Worm (Caenorhabditis elegans): ENCODE data around the gene ndab-2.
A peak's percentile ranks its signal among the peaks of the same experiment; 100 is the strongest.

The ndab-2 gene

DNA sequence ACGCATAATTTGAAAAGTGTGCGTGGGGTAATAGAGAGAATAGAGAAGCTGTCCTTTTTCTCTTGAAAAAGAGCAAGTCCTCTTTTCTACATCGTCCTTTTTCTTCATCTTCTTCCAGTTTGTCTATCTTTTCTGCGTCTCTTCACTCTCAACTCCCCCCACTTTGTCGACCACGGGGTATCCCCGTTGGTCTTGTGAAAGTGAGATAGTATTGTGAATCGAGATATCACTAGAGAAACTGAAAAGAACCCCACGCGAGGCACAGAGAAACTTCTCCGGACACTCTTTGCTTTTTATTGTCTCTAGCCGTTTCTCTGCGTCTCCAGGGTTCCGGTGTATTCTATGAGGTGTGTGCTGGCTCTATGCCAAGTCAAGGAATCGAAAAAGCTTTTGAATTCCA is 24.9 kb upstream of the ndab-2 start (continued):
- TF ChIP-seq ceh-90 (tag; optimal IDR thresholded peaks at IDR 0.05), result no peak
- peak; percentile 91 to 99 for TF ChIP-seq mdl-1 (tag; optimal IDR thresholded peaks at IDR 0.05)
- no peak for TF ChIP-seq nhr-28 (tag; optimal IDR thresholded peaks at IDR 0.05)
- TF ChIP-seq elt-3 (tag; optimal IDR thresholded peaks at IDR 0.05), result peak in 3 of 6 experiments; percentile 16 to 85 (median 49)
- TF ChIP-seq nhr-19 (GFP tag; conservative IDR thresholded peaks at IDR 0.05), result peak; percentile 93
- no peak for TF ChIP-seq unc-62 (GFP tag; optimal IDR thresholded peaks at IDR 0.05)
- TF ChIP-seq nhr-47 (tag; optimal IDR thresholded peaks at IDR 0.05), result peak; percentile 95
- peak; percentile 83 for TF ChIP-seq ama-1 (optimal IDR thresholded peaks at IDR 0.05)
- TF ChIP-seq zip-4 (GFP tag; optimal IDR thresholded peaks at IDR 0.05), result peak; percentile 49
- peak; percentile 90 for TF ChIP-seq rnt-1 (tag; optimal IDR thresholded peaks at IDR 0.05)
- peak; percentile 68 for TF ChIP-seq snpc-4 (tag; optimal IDR thresholded peaks at IDR 0.05)
- TF ChIP-seq jun-1 (tag; optimal IDR thresholded peaks at IDR 0.05), result peak; percentile 88
- peak; percentile 88 for TF ChIP-seq xbp-1 (tag; optimal IDR thresholded peaks at IDR 0.05)
- peak; percentile 75 for TF ChIP-seq hpl-2 (GFP tag; optimal IDR thresholded peaks at IDR 0.05)
- TF ChIP-seq efl-3 (GFP tag; optimal IDR thresholded peaks at IDR 0.05), result no peak
- TF ChIP-seq sup-37 (GFP tag; optimal IDR thresholded peaks at IDR 0.05), result peak; percentile 41
- TF ChIP-seq ceh-8 (GFP tag; optimal IDR thresholded peaks at IDR 0.05), result peak; percentile 82
- peak; percentile 98 for TF ChIP-seq fkh-8 (tag; optimal IDR thresholded peaks at IDR 0.05)
- peak; percentile 77 for TF ChIP-seq grh-1 (GFP tag; IDR thresholded peaks at IDR 0.05)
- peak; percentile 96 for TF ChIP-seq tbx-2 (tag; optimal IDR thresholded peaks at IDR 0.05)
- peak; percentile 75 for TF ChIP-seq lir-3 (tag; optimal IDR thresholded peaks at IDR 0.05; ENCODE audit: poor library complexity)
- TF ChIP-seq aha-1 (tag; optimal IDR thresholded peaks at IDR 0.05), result peak; percentile 34
- TF ChIP-seq ceh-88 (GFP tag; IDR thresholded peaks at IDR 0.05), result peak; percentile 68
- TF ChIP-seq hlh-17 (GFP tag; optimal IDR thresholded peaks at IDR 0.05; ENCODE audit: borderline replicate concordance), result no peak
- peak; percentile 89 for TF ChIP-seq lin-13 (GFP tag; optimal IDR thresholded peaks at IDR 0.05)
- TF ChIP-seq nhr-90 (tag; optimal IDR thresholded peaks at IDR 0.05; ENCODE audit: poor library complexity), result peak; percentile 86
- TF ChIP-seq mef-2 (tag; optimal IDR thresholded peaks at IDR 0.05), result no peak
- peak; percentile 13 for TF ChIP-seq fkh-4 (tag; optimal IDR thresholded peaks at IDR 0.05; ENCODE audit: borderline replicate concordance)
- no peak for TF ChIP-seq pag-3 (tag; optimal IDR thresholded peaks at IDR 0.05; ENCODE audit: borderline replicate concordance, insufficient read depth)
- no peak for TF ChIP-seq hlh-4 (tag; optimal IDR thresholded peaks at IDR 0.05)
- TF ChIP-seq dpl-1 (GFP tag; optimal IDR thresholded peaks at IDR 0.05), result peak; percentile 64 to 74 (median 72)
- TF ChIP-seq lsy-2 (tag; optimal IDR thresholded peaks at IDR 0.05), result peak; percentile 92 to 94
- TF ChIP-seq nhr-85 (tag), result peak; percentile 97
- peak; percentile 69 for TF ChIP-seq aly-2 (tag; optimal IDR thresholded peaks at IDR 0.05)
- TF ChIP-seq elt-2 (tag; optimal IDR thresholded peaks at IDR 0.05), result peak; percentile 80
- peak; percentile 79 for TF ChIP-seq zag-1 (tag; optimal IDR thresholded peaks at IDR 0.05)
- peak; percentile 70 for TF ChIP-seq blmp-1 (tag; optimal IDR thresholded peaks at IDR 0.05)
- TF ChIP-seq mab-9 (GFP tag; IDR thresholded peaks at IDR 0.05), result peak; percentile 82
- TF ChIP-seq mep-1 (tag; optimal IDR thresholded peaks at IDR 0.05), result peak; percentile 94
- TF ChIP-seq lin-15B (tag; optimal IDR thresholded peaks at IDR 0.05), result peak; percentile 66
- peak; percentile 95 for TF ChIP-seq nhr-20 (tag; optimal IDR thresholded peaks at IDR 0.05)
- TF ChIP-seq fkh-10 (GFP tag; optimal IDR thresholded peaks at IDR 0.05), result peak; percentile 91
- peak; percentile 94 for TF ChIP-seq ztf-4 (tag; optimal IDR thresholded peaks at IDR 0.05)
- TF ChIP-seq swsn-7 (tag; optimal IDR thresholded peaks at IDR 0.05), result peak; percentile 94
- TF ChIP-seq efl-1 (optimal IDR thresholded peaks at IDR 0.05), result peak; percentile 87 to 92
- peak; percentile 61 to 97 for TF ChIP-seq efl-1 (GFP tag; optimal IDR thresholded peaks at IDR 0.05 in 1 of 2)
- peak; percentile 79 to 92 (median 89) for TF ChIP-seq ceh-82 (tag; optimal IDR thresholded peaks at IDR 0.05)
- no peak for TF ChIP-seq Y116A8C.19 (tag; optimal IDR thresholded peaks at IDR 0.05; ENCODE audit: borderline replicate concordance)

Data from whole organism, L1 larva.